Fruit fly (Drosophila melanogaster): ENCODE data around the gene Fer1.
A peak's percentile ranks its signal among the peaks of the same experiment; 100 is the strongest.

Fer1 gene

dm6 chr3R:7122172-7123072, 13.6 kb upstream of the Fer1 start (continued):
- peak; percentile 36 for TF ChIP-seq CG8924 (tag; optimal IDR thresholded peaks at IDR 0.05)
- no peak for TF ChIP-seq CG4820 (GFP tag; optimal IDR thresholded peaks at IDR 0.05)
- no peak for TF ChIP-seq Spps (tag; optimal IDR thresholded peaks at IDR 0.05)
- no peak for TF ChIP-seq CG12236 (GFP tag; optimal IDR thresholded peaks at IDR 0.05)
- TF ChIP-seq kni (GFP tag; optimal IDR thresholded peaks at IDR 0.05), result peak; percentile 92
- TF ChIP-seq CG15601 (tag; optimal IDR thresholded peaks at IDR 0.05), result no peak
- no peak for TF ChIP-seq danr (GFP tag; IDR thresholded peaks at IDR 0.05)
- TF ChIP-seq Lim3 (GFP tag; IDR thresholded peaks at IDR 0.05), result no peak
- TF ChIP-seq CG7786 (GFP tag; optimal IDR thresholded peaks at IDR 0.05), result no peak
- no peak for TF ChIP-seq mld (GFP tag; IDR thresholded peaks at IDR 0.05; ENCODE audit: partially characterized antibody)
- no peak for TF ChIP-seq CG33557 (GFP tag; optimal IDR thresholded peaks at IDR 0.05)
- TF ChIP-seq CG9727 (GFP tag; optimal IDR thresholded peaks at IDR 0.05), result peak; percentile 2
- TF ChIP-seq br (optimal IDR thresholded peaks at IDR 0.05), result no peak
- TF ChIP-seq CG6272 (GFP tag; IDR thresholded peaks at IDR 0.05), result no peak
- TF ChIP-seq slou (GFP tag; optimal IDR thresholded peaks at IDR 0.05), result no peak
- TF ChIP-seq CG10209 (GFP tag; optimal IDR thresholded peaks at IDR 0.05), result peak; percentile 26
- no peak for TF ChIP-seq CG1602 (GFP tag; optimal IDR thresholded peaks at IDR 0.05)
- no peak for TF ChIP-seq E2f1 (GFP tag; IDR thresholded peaks at IDR 0.05)
- TF ChIP-seq CG5953 (GFP tag; IDR thresholded peaks at IDR 0.05), result no peak
- no peak for TF ChIP-seq wek (GFP tag; optimal IDR thresholded peaks at IDR 0.05)
- TF ChIP-seq CG12219 (GFP tag; optimal IDR thresholded peaks at IDR 0.05), result no peak
- peak; percentile 70 for TF ChIP-seq nerfin-1 (tag; optimal IDR thresholded peaks at IDR 0.05)
- TF ChIP-seq CG7357 (GFP tag; IDR thresholded peaks at IDR 0.05), result no peak
- no peak for TF ChIP-seq CG12299 (tag; optimal IDR thresholded peaks at IDR 0.05)
- TF ChIP-seq CG10462 (GFP tag; optimal IDR thresholded peaks at IDR 0.05), result no peak
- TF ChIP-seq otp (GFP tag; IDR thresholded peaks at IDR 0.05), result no peak
- no peak for TF ChIP-seq mam (GFP tag; optimal IDR thresholded peaks at IDR 0.05)
- no peak for TF ChIP-seq Meics (GFP tag; optimal IDR thresholded peaks at IDR 0.05)
- TF ChIP-seq amos (GFP tag; IDR thresholded peaks at IDR 0.05; ENCODE audit: partially characterized antibody), result no peak
- no peak for TF ChIP-seq Fer2 (tag; optimal IDR thresholded peaks at IDR 0.05)
- no peak for TF ChIP-seq CG1792 (GFP tag; optimal IDR thresholded peaks at IDR 0.05)
- no peak for TF ChIP-seq knrl (GFP tag; IDR thresholded peaks at IDR 0.05; ENCODE audit: partially characterized antibody)
- no peak for TF ChIP-seq Ets65A (GFP tag)
- TF ChIP-seq tll (GFP tag; optimal IDR thresholded peaks at IDR 0.05), result peak in 1 of 2 experiments; percentile 18
- TF ChIP-seq dmrt11E (tag; optimal IDR thresholded peaks at IDR 0.05), result no peak
- TF ChIP-seq CG9215 (GFP tag; IDR thresholded peaks at IDR 0.05), result peak; percentile 37; the same call in 1 of the 2 replicates
- TF ChIP-seq CG13296 (GFP tag; optimal IDR thresholded peaks at IDR 0.05), result no peak
- no peak for TF ChIP-seq Jarid2 (GFP tag; optimal IDR thresholded peaks at IDR 0.05)
- no peak for TF ChIP-seq CG4854 (GFP tag; optimal IDR thresholded peaks at IDR 0.05)
- TF ChIP-seq jumu (GFP tag; optimal IDR thresholded peaks at IDR 0.05), result no peak
- TF ChIP-seq gsb-n (tag; optimal IDR thresholded peaks at IDR 0.05), result no peak
- TF ChIP-seq ems (GFP tag; optimal IDR thresholded peaks at IDR 0.05), result no peak
- TF ChIP-seq CG43689 (GFP tag; IDR thresholded peaks at IDR 0.05), result no peak
- no peak for TF ChIP-seq Mrtf (GFP tag; IDR thresholded peaks at IDR 0.05)
- no peak for TF ChIP-seq Scr (GFP tag; IDR thresholded peaks at IDR 0.05; ENCODE audit: partially characterized antibody)
- no peak for TF ChIP-seq CG1233 (GFP tag; optimal IDR thresholded peaks at IDR 0.05)
- no peak for TF ChIP-seq Tbp (GFP tag; optimal IDR thresholded peaks at IDR 0.05)
- no peak for TF ChIP-seq ham (GFP tag; IDR thresholded peaks at IDR 0.05)
- no peak; the same call in 2 of the 3 replicates for TF ChIP-seq tgo (GFP tag; IDR thresholded peaks at IDR 0.05)
- no peak for TF ChIP-seq CG1832 (GFP tag; optimal IDR thresholded peaks at IDR 0.05)

Measured in whole organism, embryonic.